Fruit fly (Drosophila melanogaster) whole organism, embryonic: Measurements from ENCODE around the gene CG9643.

Experiments used
- Asciz ChIP-seq: fragments of 200-800 bp; sonication (Bioruptor generic); optimal IDR thresholded peaks from 2 replicates; lab custom pipeline; 2017; ENCODE audit warnings: missing biosample characterization, mild to moderate bottlenecking, missing genetic modification characterization, missing genetic modification reagents
- Atf-2 ChIP-seq: fragments of 200-800 bp; sonication (Bioruptor generic); optimal IDR thresholded peaks from 2 replicates; lab custom pipeline; 2016; ENCODE audit warnings: missing biosample characterization, missing genetic modification characterization
- CG10274 ChIP-seq: fragments of 200-800 bp; sonication (Bioruptor generic); optimal IDR thresholded peaks from 3 replicates; lab custom pipeline; 2017; ENCODE audit warnings: missing biosample characterization, mild to moderate bottlenecking, missing genetic modification characterization
- CG10959 ChIP-seq: fragments of 200-800 bp; sonication (Bioruptor generic); IDR thresholded peaks from 2 replicates; pipeline ENCODE4 v1.3.6; 2022; ENCODE audit warnings: missing biosample characterization, missing genetic modification characterization
- CG11247 ChIP-seq: fragments of 200-800 bp; sonication (Bioruptor generic); IDR thresholded peaks from 2 replicates; pipeline ENCODE4 v1.3.6; 2022; ENCODE audit warnings: missing biosample characterization, missing genetic modification characterization
- CG11504 ChIP-seq: fragments of 200-800 bp; sonication (Bioruptor generic); optimal IDR thresholded peaks from 3 replicates; lab custom pipeline; 2019; ENCODE audit warnings: missing biosample characterization, mild to moderate bottlenecking, missing genetic modification characterization, moderate library complexity
- CG14441 ChIP-seq: fragments of 200-800 bp; sonication (Bioruptor generic); IDR thresholded peaks from 2 replicates; pipeline ENCODE4 v1.3.6; 2022; ENCODE audit warnings: missing biosample characterization, missing genetic modification characterization
- CG14710 ChIP-seq: fragments of 200-800 bp; sonication (Bioruptor generic); optimal IDR thresholded peaks from 3 replicates; lab custom pipeline; 2019; ENCODE audit warnings: missing biosample characterization, mild to moderate bottlenecking, missing genetic modification characterization, moderate library complexity
- CG15601 ChIP-seq: fragments of 200-800 bp; sonication (Bioruptor generic); optimal IDR thresholded peaks from 3 replicates; lab custom pipeline; 2019; ENCODE audit warnings: missing biosample characterization, mild to moderate bottlenecking, missing genetic modification characterization, moderate library complexity
- CG2202 ChIP-seq: fragments of 200-800 bp; sonication (Bioruptor generic); optimal IDR thresholded peaks from 2 replicates; lab custom pipeline; 2018; ENCODE audit warnings: missing biosample characterization, mild to moderate bottlenecking, missing genetic modification characterization
- CG34376 ChIP-seq: fragments of 200-800 bp; sonication (Bioruptor generic); optimal IDR thresholded peaks from 2 replicates; lab custom pipeline; 2018; ENCODE audit warnings: missing biosample characterization, mild to moderate bottlenecking, missing genetic modification characterization
- CG4424 ChIP-seq: fragments of 200-800 bp; sonication (Bioruptor generic); optimal IDR thresholded peaks from 3 replicates; lab custom pipeline; 2016; ENCODE audit warnings: missing biosample characterization, missing genetic modification characterization
- CG4617 ChIP-seq: fragments of 200-800 bp; sonication (Bioruptor generic); optimal IDR thresholded peaks from 3 replicates; lab custom pipeline; 2016; ENCODE audit warnings: missing biosample characterization, missing genetic modification characterization, borderline replicate concordance
- CG6654 ChIP-seq: fragments of 200-800 bp; sonication (Bioruptor generic); optimal IDR thresholded peaks from 2 replicates; lab custom pipeline; 2017; ENCODE audit warnings: missing biosample characterization, mild to moderate bottlenecking, missing genetic modification characterization
- CG7357 ChIP-seq: fragments of 200-800 bp; sonication (Bioruptor generic); IDR thresholded peaks from 3 replicates; pipeline ENCODE4 v1.3.6; 2022; ENCODE audit warnings: missing biosample characterization, missing genetic modification characterization
- D ChIP-seq, 2 experiments: fragments of 200-800 bp in 1 of 2; fragments of >200 bp in 1 of 2; sonication (Bioruptor generic) in 1 of 2; optimal IDR thresholded peaks; 2 replicates in 1 of 2; 3 replicates in 1 of 2; lab custom pipeline; 2017; ENCODE audit warnings: mild to moderate bottlenecking in 1 of 2, missing biosample characterization in 1 of 2, missing genetic modification characterization in 1 of 2, missing genetic modification reagents in 1 of 2
- Dbx ChIP-seq: fragments of 200-800 bp; sonication (Bioruptor generic); IDR thresholded peaks from 3 replicates; pipeline ENCODE4 v1.3.6; 2022; ENCODE audit warnings: missing biosample characterization, missing genetic modification characterization
- Dek ChIP-seq: fragments of 200-800 bp; sonication (Bioruptor generic); optimal IDR thresholded peaks from 3 replicates; lab custom pipeline; 2019; ENCODE audit warnings: missing biosample characterization, mild to moderate bottlenecking, missing genetic modification characterization, moderate library complexity
- HLH54F ChIP-seq: fragments of 200-800 bp; sonication (Bioruptor generic); optimal IDR thresholded peaks from 3 replicates; lab custom pipeline; 2016; ENCODE audit warnings: missing biosample characterization, missing genetic modification characterization
- Hmr ChIP-seq: fragments of 200-800 bp; sonication (Bioruptor generic); optimal IDR thresholded peaks from 3 replicates; lab custom pipeline; 2017; ENCODE audit warnings: mild to moderate bottlenecking, missing biosample characterization, missing genetic modification reagents, missing genetic modification characterization
- Hr39 ChIP-seq: fragments of >200 bp; optimal IDR thresholded peaks from 2 replicates; lab custom pipeline; 2017
- Rx ChIP-seq: fragments of 200-800 bp; sonication (Bioruptor generic); IDR thresholded peaks from 2 replicates; pipeline ENCODE4 v1.3.6; 2022; ENCODE audit warnings: missing biosample characterization, missing genetic modification characterization
- Side ChIP-seq: fragments of 200-800 bp; sonication (Bioruptor generic); optimal IDR thresholded peaks from 2 replicates; lab custom pipeline; 2016; ENCODE audit warnings: missing biosample characterization, missing genetic modification characterization
- ab ChIP-seq: fragments of 200-800 bp; sonication (Bioruptor generic); optimal IDR thresholded peaks from 2 replicates; lab custom pipeline; 2016; ENCODE audit warnings: missing biosample characterization, missing genetic modification characterization
- ac ChIP-seq: fragments of 200-800 bp; sonication (Bioruptor generic); optimal IDR thresholded peaks from 3 replicates; lab custom pipeline; 2017; ENCODE audit warnings: missing biosample characterization, mild to moderate bottlenecking, missing genetic modification characterization
- ase ChIP-seq: fragments of 200-800 bp; sonication (Bioruptor generic); IDR thresholded peaks from 3 replicates; pipeline ENCODE4 v1.3.6; 2022; ENCODE audit warnings: missing biosample characterization, missing genetic modification characterization
- dmrt99B ChIP-seq: fragments of 200-800 bp; sonication (Bioruptor generic); optimal IDR thresholded peaks from 2 replicates; lab custom pipeline; 2018; ENCODE audit warnings: missing biosample characterization, mild to moderate bottlenecking, missing genetic modification characterization, moderate library complexity
- fu2 ChIP-seq: fragments of 200-800 bp; sonication (Bioruptor generic); optimal IDR thresholded peaks from 2 replicates; lab custom pipeline; 2016; ENCODE audit warnings: missing biosample characterization, missing genetic modification characterization
- gt ChIP-seq: fragments of 200-800 bp; sonication (Bioruptor generic); IDR thresholded peaks from 2 replicates; pipeline ENCODE4 v1.3.6; 2022; ENCODE audit warnings: missing biosample characterization, missing genetic modification characterization
- hbn ChIP-seq: fragments of 200-800 bp; sonication (Bioruptor generic); IDR thresholded peaks from 2 replicates; pipeline ENCODE4 v1.3.6; 2022; ENCODE audit warnings: missing biosample characterization, missing genetic modification characterization; ENCODE audit not compliant: partially characterized antibody
- kni ChIP-seq: fragments of 200-800 bp; sonication (Bioruptor generic); optimal IDR thresholded peaks from 3 replicates; lab custom pipeline; 2017; ENCODE audit warnings: mild to moderate bottlenecking, missing biosample characterization, missing genetic modification reagents, missing genetic modification characterization
- lola ChIP-seq, 3 experiments: fragments of >200 bp in 2 of 3; fragments of 200-800 bp in 1 of 3; sonication (Bioruptor generic) in 1 of 3; optimal IDR thresholded peaks; 2 replicates each; lab custom pipeline; 2017 to 2019; ENCODE audit warnings: missing biosample characterization in 3 of 3, missing genetic modification characterization in 3 of 3, mild to moderate bottlenecking in 1 of 3, moderate library complexity in 1 of 3
- mam ChIP-seq: fragments of 200-800 bp; sonication (Bioruptor generic); optimal IDR thresholded peaks from 3 replicates; lab custom pipeline; 2016; ENCODE audit warnings: missing biosample characterization, missing genetic modification characterization
- nau ChIP-seq: fragments of 200-800 bp; sonication (Bioruptor generic); optimal IDR thresholded peaks from 3 replicates; lab custom pipeline; 2017; ENCODE audit warnings: missing biosample characterization, mild to moderate bottlenecking, missing genetic modification characterization, missing genetic modification reagents
- pan ChIP-seq, 4 experiments: fragments of >200 bp in 3 of 4; fragments of 200-800 bp in 1 of 4; sonication (Bioruptor generic) in 1 of 4; optimal IDR thresholded peaks in 3 of 4; IDR thresholded peaks in 1 of 4; 2 replicates each; pipeline versions ENCODE4 v1.3.6 to Lab custom; 2017 to 2022; ENCODE audit warnings: missing biosample characterization in 2 of 4, missing genetic modification characterization in 2 of 4, mixed read lengths in 1 of 4
- pita ChIP-seq: fragments of 200-800 bp; sonication (Bioruptor generic); optimal IDR thresholded peaks from 2 replicates; lab custom pipeline; 2017; ENCODE audit warnings: missing biosample characterization, mild to moderate bottlenecking, missing genetic modification characterization
- pum ChIP-seq: fragments of 200-800 bp; sonication (Bioruptor generic); optimal IDR thresholded peaks from 2 replicates; lab custom pipeline; 2016; ENCODE audit warnings: missing biosample characterization, missing genetic modification characterization
- rib ChIP-seq: fragments of 200-800 bp; sonication (Bioruptor generic); IDR thresholded peaks from 2 replicates; pipeline ENCODE4 v1.3.6; 2022; ENCODE audit warnings: missing biosample characterization, missing genetic modification characterization
- sens-2 ChIP-seq: fragments of 200-800 bp; sonication (Bioruptor generic); IDR thresholded peaks from 2 replicates; pipeline ENCODE4 v1.3.6; 2022; ENCODE audit warnings: missing biosample characterization, missing genetic modification characterization
- sima ChIP-seq: fragments of 200-800 bp; sonication (Bioruptor generic); optimal IDR thresholded peaks from 2 replicates; lab custom pipeline; 2016; ENCODE audit warnings: missing biosample characterization, missing genetic modification characterization
- sisA ChIP-seq: fragments of 200-800 bp; sonication (Bioruptor generic); IDR thresholded peaks from 2 replicates; pipeline ENCODE4 v1.3.6; 2022; ENCODE audit warnings: missing biosample characterization, missing genetic modification characterization
- slou ChIP-seq: fragments of 200-800 bp; sonication (Bioruptor generic); optimal IDR thresholded peaks from 3 replicates; lab custom pipeline; 2016; ENCODE audit warnings: missing biosample characterization, missing genetic modification characterization
- so ChIP-seq: fragments of 200-800 bp; sonication (Bioruptor generic); IDR thresholded peaks from 3 replicates; pipeline ENCODE4 v1.3.6; 2022; ENCODE audit warnings: missing biosample characterization, missing genetic modification characterization
- sr ChIP-seq: fragments of 200-800 bp; sonication (Bioruptor generic); IDR thresholded peaks from 3 replicates; pipeline ENCODE4 v1.3.6; 2022; ENCODE audit warnings: missing biosample characterization, missing genetic modification characterization
- trem ChIP-seq: fragments of 200-800 bp; optimal IDR thresholded peaks from 3 replicates; lab custom pipeline; 2019; ENCODE audit warnings: missing biosample characterization, mild to moderate bottlenecking, missing genetic modification characterization, moderate library complexity
- unpg ChIP-seq: fragments of 200-800 bp; sonication (Bioruptor generic); optimal IDR thresholded peaks from 3 replicates; lab custom pipeline; 2018; ENCODE audit warnings: missing biosample characterization, mild to moderate bottlenecking, missing genetic modification characterization, moderate library complexity
- vfl ChIP-seq: fragments of 200-800 bp; sonication (Bioruptor generic); optimal IDR thresholded peaks from 2 replicates; lab custom pipeline; 2016; ENCODE audit warnings: missing biosample characterization, missing genetic modification characterization
- zfh1 ChIP-seq: fragments of 200-800 bp; sonication (Bioruptor generic); IDR thresholded peaks from 3 replicates; pipeline ENCODE4 v1.3.6; 2022; ENCODE audit warnings: missing biosample characterization, missing genetic modification characterization

The CG9643 gene

DNA sequence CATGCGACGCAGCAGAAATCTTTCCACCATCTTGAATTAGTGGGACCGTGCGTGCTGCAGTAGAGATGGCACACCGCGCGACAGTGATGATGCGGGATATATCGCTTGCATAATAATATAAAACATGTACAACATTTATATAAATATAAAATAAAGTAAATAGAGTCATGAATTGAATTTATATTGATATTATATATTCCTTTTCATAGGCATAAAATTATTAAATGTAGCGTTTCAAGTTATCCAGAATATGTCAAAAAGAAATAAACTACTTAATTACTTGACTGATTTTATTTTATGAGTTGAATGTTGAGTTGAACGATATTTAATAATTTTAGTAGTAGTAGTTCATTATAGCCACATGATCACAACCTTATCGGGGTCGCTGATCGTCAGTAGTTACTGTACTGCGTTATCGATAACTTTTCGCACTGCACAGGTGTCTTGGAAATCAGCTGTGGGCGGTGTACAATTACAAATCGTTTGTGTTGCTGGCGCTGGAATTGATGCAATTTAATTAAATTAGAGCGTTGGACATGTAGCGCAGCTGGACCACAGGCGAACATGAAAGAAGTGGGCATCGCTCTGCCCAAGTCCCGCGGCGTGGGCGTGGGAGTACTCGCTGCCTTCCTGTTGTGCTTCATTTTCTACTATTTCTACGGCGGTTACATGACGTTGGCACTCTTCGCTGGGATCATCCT lies 8.7 kb upstream of the CG9643 start, which contains the start of the genes Chd1 and Bem46 (continued):
- TF ChIP-seq CG4617 (peak; percentile 70), kni (GFP tag; lab: Kevin White, UChicago) (no peak), pita (GFP tag; lab: Kevin White, UChicago) (no peak), CG10274 (GFP tag; lab: Kevin White, UChicago) (peak; percentile 48), sisA (GFP tag; lab: Robert Waterston, UW) (peak; percentile 90), lola (GFP tag; optimal IDR thresholded peaks at IDR 0.05; lab: Kevin White, UChicago) (peak in 1 of 3 experiments; percentile 87), hbn (GFP tag; lab: Robert Waterston, UW) (no peak), CG11504 (no peak), CG14441 (GFP tag; lab: Robert Waterston, UW) (peak; percentile 78), CG7357 (GFP tag; lab: Robert Waterston, UW) (peak; percentile 64; the same call in 1 of the 3 replicates), pan (optimal IDR thresholded peaks at IDR 0.05; lab: Kevin White, UChicago) (no peak), pan (GFP tag; optimal IDR thresholded peaks at IDR 0.05 in 1 of 2, IDR thresholded peaks at IDR 0.05 in 1 of 2) (peak in 1 of 2 experiments; percentile 86), mam (GFP tag; lab: Kevin White, UChicago) (peak; percentile 89), dmrt99B (no peak), slou (GFP tag; lab: Kevin White, UChicago) (peak; percentile 82), D (optimal IDR thresholded peaks at IDR 0.05; lab: Kevin White, UChicago) (no peak), D (GFP tag; optimal IDR thresholded peaks at IDR 0.05; lab: Kevin White, UChicago) (peak; percentile 70), unpg (GFP tag; lab: Kevin White, UChicago) (peak; percentile 80), Atf-2 (GFP tag; lab: Kevin White, UChicago) (peak; percentile 57), fu2 (GFP tag; lab: Kevin White, UChicago) (peak; percentile 75), CG14710 (tag; lab: Kevin White, UChicago) (peak; percentile 91), ab (peak; percentile 74), ac (no peak), sr (GFP tag; lab: Robert Waterston, UW) (peak; percentile 48; the same call in 2 of the 3 replicates), sens-2 (GFP tag; lab: Robert Waterston, UW) (no peak), vfl (GFP tag; lab: Kevin White, UChicago) (peak; percentile 73), CG15601 (no peak), CG2202 (tag; lab: Kevin White, UChicago) (peak; percentile 54), HLH54F (GFP tag; lab: Kevin White, UChicago) (peak; percentile 86), CG4424 (GFP tag; lab: Kevin White, UChicago) (peak; percentile 89), zfh1 (peak; percentile 82), Dek (tag; lab: Kevin White, UChicago) (peak; percentile 87), Side (GFP tag; lab: Kevin White, UChicago) (peak; percentile 18), Rx (GFP tag; lab: Robert Waterston, UW) (peak; percentile 65), so (GFP tag; lab: Robert Waterston, UW) (peak; percentile 78), CG6654 (GFP tag; lab: Kevin White, UChicago) (peak; percentile 68), Hmr (GFP tag; lab: Kevin White, UChicago) (no peak), nau (GFP tag; lab: Kevin White, UChicago) (no peak), gt (0 out of 2 replicates have a peak, but pooled peaks have one; percentile 28), Dbx (peak; percentile 89), rib (GFP tag; lab: Robert Waterston, UW) (peak; percentile 78), CG11247 (GFP tag; lab: Robert Waterston, UW) (peak; percentile 71; the same call in 1 of the 2 replicates), CG10959 (GFP tag; lab: Robert Waterston, UW) (0 out of 2 replicates have a peak, but pooled peaks have one; percentile 33), trem (peak; percentile 83), sima (GFP tag; lab: Kevin White, UChicago) (no peak), CG34376 (no peak), Hr39 (lab: Kevin White, UChicago) (no peak), Asciz (no peak), ase (peak; percentile 80; the same call in 2 of the 3 replicates), pum (peak; percentile 72)
